Fruit fly (Drosophila melanogaster) whole organism, embryonic: Measurements from ENCODE around the gene stac.

Experiments used
- Atf-2 ChIP-seq: fragments of 200-800 bp; sonication (Bioruptor generic); optimal IDR thresholded peaks from 2 replicates; lab custom pipeline; 2016; ENCODE audit warnings: missing biosample characterization, missing genetic modification characterization
- CG10366 ChIP-seq: fragments of 200-800 bp; sonication (Bioruptor generic); IDR thresholded peaks from 2 replicates; pipeline ENCODE4 v1.3.6; 2022; ENCODE audit warnings: missing biosample characterization, missing genetic modification characterization
- CG12299 ChIP-seq: fragments of 200-800 bp; sonication (Bioruptor generic); optimal IDR thresholded peaks from 2 replicates; lab custom pipeline; 2018; ENCODE audit warnings: missing biosample characterization, mild to moderate bottlenecking, missing genetic modification characterization
- CG13624 ChIP-seq: fragments of 200-800 bp; sonication (Bioruptor generic); optimal IDR thresholded peaks from 2 replicates; lab custom pipeline; 2016; ENCODE audit warnings: missing biosample characterization, missing genetic modification characterization
- CG14014 ChIP-seq: fragments of 200-800 bp; sonication (Bioruptor generic); IDR thresholded peaks from 2 replicates; pipeline ENCODE4 v1.3.6; 2022; ENCODE audit warnings: missing biosample characterization, missing genetic modification characterization
- CG14441 ChIP-seq: fragments of 200-800 bp; sonication (Bioruptor generic); IDR thresholded peaks from 2 replicates; pipeline ENCODE4 v1.3.6; 2022; ENCODE audit warnings: missing biosample characterization, missing genetic modification characterization
- CG17359 ChIP-seq: fragments of 200-800 bp; sonication (Bioruptor generic); optimal IDR thresholded peaks from 3 replicates; lab custom pipeline; 2018; ENCODE audit warnings: missing biosample characterization, mild to moderate bottlenecking, missing genetic modification characterization, moderate library complexity
- CG17385 ChIP-seq: fragments of 200-800 bp; sonication (Bioruptor generic); optimal IDR thresholded peaks from 3 replicates; lab custom pipeline; 2018; ENCODE audit warnings: missing biosample characterization, mild to moderate bottlenecking, missing genetic modification characterization
- CG17612 ChIP-seq: fragments of 200-800 bp; sonication (Bioruptor generic); IDR thresholded peaks from 2 replicates; pipeline ENCODE4 v1.3.6; 2022; ENCODE audit warnings: missing biosample characterization, missing genetic modification characterization
- CG17912 ChIP-seq: fragments of 200-800 bp; sonication (Bioruptor generic); optimal IDR thresholded peaks from 2 replicates; lab custom pipeline; 2018; ENCODE audit warnings: missing biosample characterization, mild to moderate bottlenecking, missing genetic modification characterization
- CG18011 ChIP-seq: fragments of 200-800 bp; sonication (Bioruptor generic); optimal IDR thresholded peaks from 2 replicates; lab custom pipeline; 2017; ENCODE audit warnings: missing biosample characterization, missing genetic modification characterization, mild to moderate bottlenecking, moderate library complexity, missing genotype
- CG18599 ChIP-seq: fragments of 200-800 bp; sonication (Bioruptor generic); optimal IDR thresholded peaks from 3 replicates; lab custom pipeline; 2017; ENCODE audit warnings: missing biosample characterization, missing genetic modification characterization, mild to moderate bottlenecking, moderate library complexity, missing genetic modification reagents
- CG3163 ChIP-seq: fragments of 200-800 bp; sonication (Bioruptor generic); optimal IDR thresholded peaks from 3 replicates; lab custom pipeline; 2016; ENCODE audit warnings: missing biosample characterization, missing genetic modification characterization
- CG34224 ChIP-seq: fragments of 200-800 bp; sonication (Bioruptor generic); IDR thresholded peaks from 3 replicates; pipeline ENCODE4 v1.3.6; 2022; ENCODE audit warnings: missing biosample characterization, missing genetic modification characterization; ENCODE audit not compliant: partially characterized antibody
- CG4617 ChIP-seq: fragments of 200-800 bp; sonication (Bioruptor generic); optimal IDR thresholded peaks from 3 replicates; lab custom pipeline; 2016; ENCODE audit warnings: missing biosample characterization, missing genetic modification characterization, borderline replicate concordance
- CG7556 ChIP-seq: fragments of 200-800 bp; sonication (Bioruptor generic); optimal IDR thresholded peaks from 2 replicates; lab custom pipeline; 2017; ENCODE audit warnings: missing biosample characterization, mild to moderate bottlenecking, missing genetic modification characterization
- CG7963 ChIP-seq: fragments of 200-800 bp; sonication (Bioruptor generic); IDR thresholded peaks from 3 replicates; pipeline ENCODE4 v1.3.6; 2022; ENCODE audit warnings: missing biosample characterization, missing genetic modification characterization; ENCODE audit not compliant: partially characterized antibody
- CG8924 ChIP-seq: fragments of 200-800 bp; optimal IDR thresholded peaks from 3 replicates; lab custom pipeline; 2019; ENCODE audit warnings: missing biosample characterization, mild to moderate bottlenecking, missing genetic modification characterization, moderate library complexity
- CG9932 ChIP-seq: fragments of 200-800 bp; sonication (Bioruptor generic); IDR thresholded peaks from 2 replicates; pipeline ENCODE4 v1.3.6; 2022; ENCODE audit warnings: missing biosample characterization, missing genetic modification characterization
- Deaf1 ChIP-seq: fragments of 200-800 bp; optimal IDR thresholded peaks from 3 replicates; lab custom pipeline; 2019; ENCODE audit warnings: missing biosample characterization, mild to moderate bottlenecking, missing genetic modification characterization, moderate library complexity
- E2f1 ChIP-seq: fragments of 200-800 bp; sonication (Bioruptor generic); IDR thresholded peaks from 2 replicates; pipeline ENCODE4 v1.3.6; 2022; ENCODE audit warnings: missing biosample characterization, missing genetic modification characterization
- Fer1 ChIP-seq: fragments of 200-800 bp; sonication (Bioruptor generic); optimal IDR thresholded peaks from 2 replicates; lab custom pipeline; 2017; ENCODE audit warnings: missing biosample characterization, mild to moderate bottlenecking, missing genetic modification characterization
- Hmr ChIP-seq: fragments of 200-800 bp; sonication (Bioruptor generic); optimal IDR thresholded peaks from 3 replicates; lab custom pipeline; 2017; ENCODE audit warnings: mild to moderate bottlenecking, missing biosample characterization, missing genetic modification reagents, missing genetic modification characterization
- Meics ChIP-seq: fragments of 200-800 bp; sonication (Bioruptor generic); optimal IDR thresholded peaks from 2 replicates; lab custom pipeline; 2017; ENCODE audit warnings: missing biosample characterization, mild to moderate bottlenecking, missing genetic modification characterization
- NFAT ChIP-seq: fragments of 200-800 bp; sonication (Bioruptor generic); IDR thresholded peaks from 2 replicates; pipeline ENCODE4 v1.3.6; 2022; ENCODE audit warnings: missing biosample characterization, missing genetic modification characterization
- Sox100B ChIP-seq: fragments of 200-800 bp; sonication (Bioruptor generic); optimal IDR thresholded peaks from 3 replicates; lab custom pipeline; 2018; ENCODE audit warnings: missing biosample characterization, mild to moderate bottlenecking, missing genetic modification characterization
- TFAM ChIP-seq: fragments of 200-800 bp; sonication (Bioruptor generic); optimal IDR thresholded peaks from 2 replicates; lab custom pipeline; 2017; ENCODE audit warnings: missing biosample characterization, missing genetic modification characterization, inconsistent platforms
- Xrp1 ChIP-seq: fragments of 200-800 bp; sonication (Bioruptor generic); IDR thresholded peaks from 2 replicates; pipeline ENCODE4 v1.3.6; 2022; ENCODE audit warnings: missing biosample characterization, missing genetic modification characterization
- bcd ChIP-seq: fragments of 200-800 bp; sonication (Bioruptor generic); optimal IDR thresholded peaks from 2 replicates; lab custom pipeline; 2017; ENCODE audit warnings: missing biosample characterization, mild to moderate bottlenecking, missing genetic modification characterization
- chif ChIP-seq, 2 experiments: fragments of 200-800 bp; sonication (Bioruptor generic); optimal IDR thresholded peaks; 3 replicates each; lab custom pipeline; 2016; ENCODE audit warnings: missing biosample characterization in 2 of 2, missing genetic modification characterization in 2 of 2
- danr ChIP-seq: fragments of 200-800 bp; sonication (Bioruptor generic); IDR thresholded peaks from 2 replicates; pipeline ENCODE4 v1.3.6; 2022; ENCODE audit warnings: missing biosample characterization, missing genetic modification characterization
- esg ChIP-seq: fragments of 200-800 bp; sonication (Bioruptor generic); conservative IDR thresholded peaks from 2 replicates; pipeline ENCODE4 v1.3.6; 2022; ENCODE audit warnings: missing biosample characterization, missing genetic modification characterization
- fd64A ChIP-seq: fragments of 200-800 bp; sonication (Bioruptor generic); optimal IDR thresholded peaks from 3 replicates; lab custom pipeline; 2018; ENCODE audit warnings: missing biosample characterization, mild to moderate bottlenecking, missing genetic modification characterization
- lab ChIP-seq: fragments of 200-800 bp; sonication (Bioruptor generic); optimal IDR thresholded peaks from 3 replicates; lab custom pipeline; 2017; ENCODE audit warnings: missing biosample characterization, missing genetic modification characterization, mild to moderate bottlenecking, moderate library complexity, missing genetic modification reagents
- lmd ChIP-seq: fragments of 200-800 bp; sonication (Bioruptor generic); IDR thresholded peaks from 2 replicates; pipeline ENCODE4 v1.3.6; 2022; ENCODE audit warnings: missing biosample characterization, missing genetic modification characterization
- nerfin-2 ChIP-seq: fragments of 200-800 bp; sonication (Bioruptor generic); IDR thresholded peaks from 2 replicates; pipeline ENCODE4 v1.3.6; 2022; ENCODE audit warnings: missing biosample characterization, missing genetic modification characterization; ENCODE audit not compliant: partially characterized antibody
- p53 ChIP-seq: fragments of 200-800 bp; sonication (Bioruptor generic); optimal IDR thresholded peaks from 2 replicates; lab custom pipeline; 2016; ENCODE audit warnings: missing biosample characterization, missing genetic modification characterization
- pan ChIP-seq, 4 experiments: fragments of >200 bp in 3 of 4; fragments of 200-800 bp in 1 of 4; sonication (Bioruptor generic) in 1 of 4; optimal IDR thresholded peaks in 3 of 4; IDR thresholded peaks in 1 of 4; 2 replicates each; pipeline versions ENCODE4 v1.3.6 to Lab custom; 2017 to 2022; ENCODE audit warnings: missing biosample characterization in 2 of 4, missing genetic modification characterization in 2 of 4, mixed read lengths in 1 of 4
- rib ChIP-seq: fragments of 200-800 bp; sonication (Bioruptor generic); IDR thresholded peaks from 2 replicates; pipeline ENCODE4 v1.3.6; 2022; ENCODE audit warnings: missing biosample characterization, missing genetic modification characterization
- sc ChIP-seq, 3 experiments: fragments of >200 bp in 2 of 3; fragments of 200-800 bp in 1 of 3; sonication (Bioruptor generic) in 1 of 3; optimal IDR thresholded peaks; 2 replicates in 2 of 3; 3 replicates in 1 of 3; lab custom pipeline; 2017; ENCODE audit warnings: mild to moderate bottlenecking in 1 of 3, missing biosample characterization in 1 of 3, missing genetic modification characterization in 1 of 3, missing genetic modification reagents in 1 of 3
- sd ChIP-seq: fragments of 200-800 bp; sonication (Bioruptor generic); optimal IDR thresholded peaks from 3 replicates; lab custom pipeline; 2018; ENCODE audit warnings: missing biosample characterization, mild to moderate bottlenecking, missing genetic modification characterization, moderate library complexity
- sim ChIP-seq: fragments of 200-800 bp; sonication (Bioruptor generic); IDR thresholded peaks from 2 replicates; pipeline ENCODE4 v1.3.6; 2022; ENCODE audit warnings: missing biosample characterization, missing genetic modification characterization
- slou ChIP-seq: fragments of 200-800 bp; sonication (Bioruptor generic); optimal IDR thresholded peaks from 3 replicates; lab custom pipeline; 2016; ENCODE audit warnings: missing biosample characterization, missing genetic modification characterization
- sob ChIP-seq: fragments of 200-800 bp; sonication (Bioruptor generic); IDR thresholded peaks from 2 replicates; pipeline ENCODE4 v1.3.6; 2022; ENCODE audit warnings: missing biosample characterization, missing genetic modification characterization
- sr ChIP-seq: fragments of 200-800 bp; sonication (Bioruptor generic); IDR thresholded peaks from 3 replicates; pipeline ENCODE4 v1.3.6; 2022; ENCODE audit warnings: missing biosample characterization, missing genetic modification characterization
- stc ChIP-seq: fragments of 200-800 bp; sonication (Bioruptor generic); IDR thresholded peaks from 2 replicates; pipeline ENCODE4 v1.3.6; 2022; ENCODE audit warnings: missing biosample characterization, missing genetic modification characterization
- wor ChIP-seq: fragments of 200-800 bp; sonication (Bioruptor generic); IDR thresholded peaks from 2 replicates; pipeline ENCODE4 v1.3.6; 2022; ENCODE audit warnings: missing biosample characterization, missing genetic modification characterization

stac gene

DNA sequence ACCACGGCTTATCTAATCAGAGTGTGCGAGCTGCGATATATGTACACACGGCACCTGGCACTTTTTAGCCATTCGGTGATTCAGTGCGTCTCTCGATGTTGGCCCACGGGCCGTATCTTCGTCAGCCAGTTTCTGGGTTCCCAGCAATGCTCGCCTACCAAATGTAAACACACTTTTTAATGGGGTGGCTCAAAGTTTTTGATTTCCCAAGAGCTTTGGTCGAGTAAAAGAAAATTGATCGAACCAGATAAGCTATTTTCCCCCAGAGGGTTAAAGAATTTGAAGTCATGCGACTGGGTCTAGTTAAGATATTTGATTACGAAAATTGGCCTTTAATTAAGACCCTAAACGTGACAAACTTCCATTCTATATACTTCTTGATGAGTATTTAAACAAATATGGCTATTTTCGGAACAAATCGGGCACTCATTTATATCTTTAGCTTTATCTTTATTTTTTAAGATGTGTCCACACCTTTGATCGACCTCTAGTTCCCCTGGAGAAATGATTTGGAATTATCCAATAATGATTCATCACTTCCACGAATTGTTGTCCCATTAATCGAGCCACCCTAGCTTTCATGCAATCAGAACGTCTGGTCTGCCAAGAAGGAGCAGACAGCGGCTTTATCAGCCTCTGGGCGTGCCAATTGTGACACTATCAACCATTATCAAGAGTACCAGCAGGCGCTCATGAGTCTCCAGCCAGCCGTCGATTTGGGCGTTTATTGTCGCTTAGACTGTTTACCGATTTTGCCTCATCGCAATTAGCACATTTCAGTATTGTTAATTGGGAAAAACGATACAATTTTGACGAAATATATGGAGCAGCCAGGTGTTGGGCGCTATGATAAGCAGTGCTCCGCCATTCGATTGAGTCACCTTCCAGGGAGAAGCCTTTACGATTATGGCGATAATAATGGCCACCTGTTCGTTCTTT is 28.5 kb upstream of the stac start (continued):
- TF ChIP-seq Deaf1 (no peak), slou (GFP tag; lab: Kevin White, UChicago) (no peak), Atf-2 (GFP tag; lab: Kevin White, UChicago) (no peak), wor (no peak), pan (optimal IDR thresholded peaks at IDR 0.05; lab: Kevin White, UChicago) (no peak), pan (GFP tag; optimal IDR thresholded peaks at IDR 0.05 in 1 of 2, IDR thresholded peaks at IDR 0.05 in 1 of 2) (peak in 1 of 2 experiments; percentile 9), Fer1 (GFP tag; lab: Kevin White, UChicago) (peak; percentile 41), sc (optimal IDR thresholded peaks at IDR 0.05; lab: Kevin White, UChicago) (no peak), sc (GFP tag; optimal IDR thresholded peaks at IDR 0.05; lab: Kevin White, UChicago) (no peak), CG8924 (no peak), esg (no peak; the same call in 1 of the 2 replicates), p53 (GFP tag; lab: Kevin White, UChicago) (no peak), CG3163 (GFP tag; lab: Kevin White, UChicago) (no peak), CG17912 (peak; percentile 18), CG7963 (GFP tag; lab: Robert Waterston, UW) (no peak), stc (GFP tag; lab: Robert Waterston, UW) (peak; percentile 24; the same call in 1 of the 2 replicates), CG12299 (peak; percentile 17), CG18599 (GFP tag; lab: Kevin White, UChicago) (no peak), nerfin-2 (GFP tag; lab: Robert Waterston, UW) (no peak), CG17612 (no peak), CG13624 (peak; percentile 20), Meics (GFP tag; lab: Kevin White, UChicago) (peak; percentile 75), lab (GFP tag; lab: Kevin White, UChicago) (no peak), CG9932 (GFP tag; lab: Robert Waterston, UW) (no peak), CG10366 (GFP tag; lab: Robert Waterston, UW) (no peak), chif (GFP tag; optimal IDR thresholded peaks at IDR 0.05; lab: Kevin White, UChicago) (no peak), sob (GFP tag; lab: Robert Waterston, UW) (peak; percentile 26; the same call in 1 of the 2 replicates), sd (peak; percentile 72), bcd (GFP tag; lab: Kevin White, UChicago) (no peak), Hmr (no peak), NFAT (peak; percentile 20; the same call in 1 of the 2 replicates), CG18011 (GFP tag; lab: Kevin White, UChicago) (peak; percentile 12), CG17359 (tag; lab: Kevin White, UChicago) (no peak), TFAM (GFP tag; lab: Kevin White, UChicago) (no peak), CG4617 (no peak), danr (GFP tag; lab: Robert Waterston, UW) (no peak), CG17385 (peak; percentile 57), CG7556 (GFP tag; lab: Kevin White, UChicago) (no peak), CG14441 (no peak), E2f1 (GFP tag; lab: Robert Waterston, UW) (no peak), CG34224 (GFP tag; lab: Robert Waterston, UW) (no peak), sr (no peak), sim (GFP tag; lab: Robert Waterston, UW) (no peak), Xrp1 (no peak), Sox100B (GFP tag; lab: Kevin White, UChicago) (no peak), fd64A (no peak), lmd (GFP tag; lab: Robert Waterston, UW) (no peak), rib (GFP tag; lab: Robert Waterston, UW) (no peak), CG14014 (GFP tag; lab: Robert Waterston, UW) (no peak; the same call in 1 of the 2 replicates)
